Worm (Caenorhabditis elegans) whole organism, L2 larva: Measurements from ENCODE around the gene C54D10.3.

Experiments
- ama-1 ChIP-seq: fragments of 150-350 bp; optimal IDR thresholded peaks from 2 replicates; lab custom pipeline; 2018; ENCODE audit warnings: inconsistent platforms
- egl-27 ChIP-seq: sonication (generic microtip); optimal IDR thresholded peaks from 3 replicates; lab custom pipeline; 2017; ENCODE audit warnings: missing biosample characterization, missing genetic modification reagents, missing genetic modification characterization
- lin-13 ChIP-seq: fragments of 150-350 bp; optimal IDR thresholded peaks from 2 replicates; lab custom pipeline; 2014; ENCODE audit warnings: missing biosample characterization, missing genetic modification reagents, missing genetic modification characterization
- nhr-237 ChIP-seq: fragments of 150-350 bp; optimal IDR thresholded peaks from 2 replicates; lab custom pipeline; 2014; ENCODE audit warnings: missing biosample characterization, missing genetic modification characterization

- no peak for TF ChIP-seq egl-27 (tag; lab: Kevin White, UChicago)
- TF ChIP-seq lin-13, result no peak
- no peak for TF ChIP-seq nhr-237
- TF ChIP-seq ama-1 (lab: Kevin White, UChicago), result no peak
Measured at ce11 chrV:12397545-12397944, 20.8 kb upstream of the C54D10.3 start, which contains the start of gene K01D12.5.
